Fruit fly (Drosophila melanogaster): ENCODE results near the gene CG6885.

Gene CG6885

dm6 chr3L:18771095-18772013, 27.1 kb downstream of the CG6885 start (continued):
- TF ChIP-seq OdsH (GFP tag; optimal IDR thresholded peaks at IDR 0.05) (peak; percentile 32), sv (GFP tag; optimal IDR thresholded peaks at IDR 0.05) (no peak), psq (GFP tag; optimal IDR thresholded peaks at IDR 0.05) (peak; percentile 70), sage (GFP tag; optimal IDR thresholded peaks at IDR 0.05) (no peak), lola (GFP tag; optimal IDR thresholded peaks at IDR 0.05) (no peak), usp (GFP tag; optimal IDR thresholded peaks at IDR 0.05) (no peak), Hr78 (GFP tag; optimal IDR thresholded peaks at IDR 0.05) (no peak), CG32264 (GFP tag; optimal IDR thresholded peaks at IDR 0.05) (peak; percentile 35), CrebA (GFP tag; optimal IDR thresholded peaks at IDR 0.05; ENCODE audit: borderline replicate concordance) (peak; percentile 65), Vsx2 (GFP tag; optimal IDR thresholded peaks at IDR 0.05; ENCODE audit: partially characterized antibody) (peak; percentile 43), ey (GFP tag; optimal IDR thresholded peaks at IDR 0.05) (peak; percentile 11)

- TF ChIP-seq pan (optimal IDR thresholded peaks at IDR 0.05), result no peak
- no peak for TF ChIP-seq HLH106 (tag; optimal IDR thresholded peaks at IDR 0.05)
- no peak for TF ChIP-seq Rel (GFP tag; optimal IDR thresholded peaks at IDR 0.05)
- TF ChIP-seq Rel (tag; optimal IDR thresholded peaks at IDR 0.05), result no peak
- TF ChIP-seq OdsH (GFP tag; optimal IDR thresholded peaks at IDR 0.05), result no peak
- no peak for TF ChIP-seq psq (GFP tag; optimal IDR thresholded peaks at IDR 0.05)
Measured at dm6 chr3L:18772014-18772560, 27.8 kb downstream of the CG6885 start.

dm6 chr3L:18781653-18782629, 37.7 kb downstream of the CG6885 start:
- TF ChIP-seq pan (optimal IDR thresholded peaks at IDR 0.05) (no peak), dl (GFP tag; optimal IDR thresholded peaks at IDR 0.05; ENCODE audit: insufficient read depth in 1 of 2, partially characterized antibody in 2 of 2) (no peak), br (GFP tag; optimal IDR thresholded peaks at IDR 0.05) (no peak), N (GFP tag; optimal IDR thresholded peaks at IDR 0.05) (no peak), Abd-B (GFP tag; optimal IDR thresholded peaks at IDR 0.05) (no peak), dsf (GFP tag; optimal IDR thresholded peaks at IDR 0.05; ENCODE audit: borderline replicate concordance) (no peak), foxo (GFP tag; optimal IDR thresholded peaks at IDR 0.05) (no peak), Dif (GFP tag; optimal IDR thresholded peaks at IDR 0.05; ENCODE audit: partially characterized antibody) (no peak), tai (GFP tag; optimal IDR thresholded peaks at IDR 0.05) (no peak), CG9705 (GFP tag; optimal IDR thresholded peaks at IDR 0.05) (no peak), fru (GFP tag; optimal IDR thresholded peaks at IDR 0.05) (no peak), brk (GFP tag; optimal IDR thresholded peaks at IDR 0.05) (no peak), Dfd (GFP tag; optimal IDR thresholded peaks at IDR 0.05) (no peak), usp (GFP tag; optimal IDR thresholded peaks at IDR 0.05) (no peak), GATAd (GFP tag; optimal IDR thresholded peaks at IDR 0.05) (no peak), Rel (GFP tag; optimal IDR thresholded peaks at IDR 0.05) (no peak), Rel (tag; optimal IDR thresholded peaks at IDR 0.05) (no peak), HLH106 (tag; optimal IDR thresholded peaks at IDR 0.05) (no peak), Vsx2 (GFP tag; optimal IDR thresholded peaks at IDR 0.05; ENCODE audit: partially characterized antibody) (no peak)

dm6 chr3L:18782653-18783052, 38.4 kb downstream of the CG6885 start:
- TF ChIP-seq Jra (GFP tag; optimal IDR thresholded peaks at IDR 0.05) (no peak), sage (GFP tag; optimal IDR thresholded peaks at IDR 0.05) (no peak), GATAd (GFP tag; optimal IDR thresholded peaks at IDR 0.05) (no peak), rgr (GFP tag; optimal IDR thresholded peaks at IDR 0.05) (no peak)
